Fruit fly (Drosophila melanogaster) whole organism, embryonic: Measurements from ENCODE around the gene CG14273.

Experiments used
- Ada2b ChIP-seq: fragments of 200-800 bp; sonication (Bioruptor generic); IDR thresholded peaks from 2 replicates; pipeline ENCODE4 v1.3.6; 2022; ENCODE audit warnings: missing biosample characterization, missing genetic modification characterization
- Atf-2 ChIP-seq: fragments of 200-800 bp; sonication (Bioruptor generic); optimal IDR thresholded peaks from 2 replicates; lab custom pipeline; 2016; ENCODE audit warnings: missing biosample characterization, missing genetic modification characterization
- Atf3 ChIP-seq: fragments of 200-800 bp; sonication (Bioruptor generic); optimal IDR thresholded peaks from 3 replicates; lab custom pipeline; 2016; ENCODE audit warnings: missing biosample characterization, missing genetic modification characterization
- Bgb ChIP-seq: fragments of 200-800 bp; sonication (Bioruptor generic); IDR thresholded peaks from 2 replicates; pipeline ENCODE4 v1.3.6; 2022; ENCODE audit warnings: missing biosample characterization, missing genetic modification characterization; ENCODE audit not compliant: partially characterized antibody
- CG12236 ChIP-seq: fragments of 200-800 bp; sonication (Bioruptor generic); optimal IDR thresholded peaks from 2 replicates; lab custom pipeline; 2016; ENCODE audit warnings: missing biosample characterization, missing genetic modification characterization
- CG14014 ChIP-seq: fragments of 200-800 bp; sonication (Bioruptor generic); IDR thresholded peaks from 2 replicates; pipeline ENCODE4 v1.3.6; 2022; ENCODE audit warnings: missing biosample characterization, missing genetic modification characterization
- CG15696 ChIP-seq: fragments of 200-800 bp; sonication (Bioruptor generic); optimal IDR thresholded peaks from 2 replicates; lab custom pipeline; 2019; ENCODE audit warnings: missing biosample characterization, mild to moderate bottlenecking, missing genetic modification characterization, moderate library complexity
- CG18476 ChIP-seq: fragments of 200-800 bp; sonication (Bioruptor generic); optimal IDR thresholded peaks from 2 replicates; lab custom pipeline; 2016; ENCODE audit warnings: missing biosample characterization, mild to moderate bottlenecking, missing genetic modification characterization
- CG2875 ChIP-seq: fragments of 200-800 bp; sonication (Bioruptor generic); optimal IDR thresholded peaks from 2 replicates; lab custom pipeline; 2017; ENCODE audit warnings: missing biosample characterization, mild to moderate bottlenecking, missing genetic modification characterization, missing genetic modification reagents
- CG3065 ChIP-seq: fragments of 200-800 bp; sonication (Bioruptor generic); optimal IDR thresholded peaks from 2 replicates; lab custom pipeline; 2016; ENCODE audit warnings: missing biosample characterization, missing genetic modification characterization
- CG32772 ChIP-seq: fragments of 200-800 bp; sonication (Bioruptor generic); IDR thresholded peaks from 2 replicates; pipeline ENCODE4 v1.3.6; 2022; ENCODE audit warnings: missing biosample characterization, missing genetic modification characterization
- CG42726 ChIP-seq: fragments of 200-800 bp; sonication (Bioruptor generic); IDR thresholded peaks from 2 replicates; pipeline ENCODE4 v1.3.6; 2022; ENCODE audit warnings: missing biosample characterization, missing genetic modification characterization; ENCODE audit not compliant: partially characterized antibody
- CG4360 ChIP-seq: fragments of 200-800 bp; sonication (Bioruptor generic); IDR thresholded peaks from 2 replicates; pipeline ENCODE4 v1.3.6; 2022; ENCODE audit warnings: missing biosample characterization, missing genetic modification characterization
- CG43689 ChIP-seq: fragments of 200-800 bp; sonication (Bioruptor generic); IDR thresholded peaks from 2 replicates; pipeline ENCODE4 v1.3.6; 2022; ENCODE audit warnings: missing biosample characterization, missing genetic modification characterization
- CG4707 ChIP-seq: fragments of 200-800 bp; sonication (Bioruptor generic); optimal IDR thresholded peaks from 2 replicates; lab custom pipeline; 2018; ENCODE audit warnings: missing biosample characterization, mild to moderate bottlenecking, missing genetic modification characterization, moderate library complexity
- CG6272 ChIP-seq: fragments of 200-800 bp; sonication (Bioruptor generic); IDR thresholded peaks from 2 replicates; pipeline ENCODE4 v1.3.6; 2022; ENCODE audit warnings: missing biosample characterization, missing genetic modification characterization
- CG6683 ChIP-seq: fragments of 200-800 bp; sonication (Bioruptor generic); optimal IDR thresholded peaks from 2 replicates; lab custom pipeline; 2017; ENCODE audit warnings: missing biosample characterization, mild to moderate bottlenecking, missing genetic modification characterization, missing genetic modification reagents
- CG6765 ChIP-seq: fragments of 200-800 bp; sonication (Bioruptor generic); optimal IDR thresholded peaks from 3 replicates; lab custom pipeline; 2017; ENCODE audit warnings: missing biosample characterization, mild to moderate bottlenecking, missing genetic modification characterization
- CG6813 ChIP-seq: fragments of 200-800 bp; sonication (Bioruptor generic); optimal IDR thresholded peaks from 2 replicates; lab custom pipeline; 2017; ENCODE audit warnings: missing biosample characterization, missing genetic modification characterization, mild to moderate bottlenecking, moderate library complexity, missing genetic modification reagents
- CG7745 ChIP-seq: fragments of 200-800 bp; sonication (Bioruptor generic); optimal IDR thresholded peaks from 2 replicates; lab custom pipeline; 2018; ENCODE audit warnings: missing biosample characterization, mild to moderate bottlenecking, missing genetic modification characterization, moderate library complexity
- H15 ChIP-seq: fragments of 200-800 bp; sonication (Bioruptor generic); IDR thresholded peaks from 3 replicates; pipeline ENCODE4 v1.3.6; 2022; ENCODE audit warnings: missing biosample characterization, missing genetic modification characterization
- H2.0 ChIP-seq: fragments of 200-800 bp; sonication (Bioruptor generic); IDR thresholded peaks from 2 replicates; pipeline ENCODE4 v1.3.6; 2022; ENCODE audit warnings: missing biosample characterization, missing genetic modification characterization
- HmgZ ChIP-seq: fragments of 200-800 bp; sonication (Bioruptor generic); optimal IDR thresholded peaks from 2 replicates; lab custom pipeline; 2018; ENCODE audit warnings: missing biosample characterization, mild to moderate bottlenecking, missing genetic modification characterization
- MBD-R2 ChIP-seq: fragments of 200-800 bp; sonication (Bioruptor generic); IDR thresholded peaks from 2 replicates; pipeline ENCODE4 v1.3.6; 2022; ENCODE audit warnings: missing biosample characterization, missing genetic modification characterization
- Myb ChIP-seq: fragments of 200-800 bp; sonication (Bioruptor generic); optimal IDR thresholded peaks from 2 replicates; lab custom pipeline; 2016; ENCODE audit warnings: missing biosample characterization, missing genetic modification characterization
- NFAT ChIP-seq: fragments of 200-800 bp; sonication (Bioruptor generic); IDR thresholded peaks from 2 replicates; pipeline ENCODE4 v1.3.6; 2022; ENCODE audit warnings: missing biosample characterization, missing genetic modification characterization
- Oli ChIP-seq: fragments of 200-800 bp; sonication (Bioruptor generic); optimal IDR thresholded peaks from 2 replicates; lab custom pipeline; 2018; ENCODE audit warnings: missing biosample characterization, mild to moderate bottlenecking, missing genetic modification characterization, moderate library complexity
- Pdp1 ChIP-seq, 2 experiments: fragments of 200-800 bp; sonication (Bioruptor generic); optimal IDR thresholded peaks; 3 replicates each; lab custom pipeline; 2016; ENCODE audit warnings: missing biosample characterization in 2 of 2, missing genetic modification characterization in 2 of 2, mild to moderate bottlenecking in 1 of 2, moderate library complexity in 1 of 2
- Ptx1 ChIP-seq: fragments of 200-800 bp; sonication (Bioruptor generic); IDR thresholded peaks from 2 replicates; pipeline ENCODE4 v1.3.6; 2022; ENCODE audit warnings: missing biosample characterization, missing genetic modification characterization
- Sry-β ChIP-seq: fragments of 200-800 bp; sonication (Bioruptor generic); optimal IDR thresholded peaks from 2 replicates; lab custom pipeline; 2018; ENCODE audit warnings: missing biosample characterization, mild to moderate bottlenecking, missing genetic modification characterization, moderate library complexity
- az2 ChIP-seq: fragments of 200-800 bp; sonication (Bioruptor generic); optimal IDR thresholded peaks from 3 replicates; lab custom pipeline; 2016; ENCODE audit warnings: missing biosample characterization, missing genetic modification characterization
- bbx ChIP-seq: fragments of 200-800 bp; sonication (Bioruptor generic); IDR thresholded peaks from 2 replicates; pipeline ENCODE4 v1.3.6; 2022; ENCODE audit warnings: missing biosample characterization, missing genetic modification characterization; ENCODE audit not compliant: partially characterized antibody
- cad ChIP-seq: fragments of >200 bp; optimal IDR thresholded peaks from 2 replicates; lab custom pipeline; 2017; ENCODE audit warnings: missing biosample characterization, missing genetic modification characterization
- caup ChIP-seq: fragments of 200-800 bp; sonication (Bioruptor generic); optimal IDR thresholded peaks from 3 replicates; lab custom pipeline; 2017; ENCODE audit warnings: missing biosample characterization, mild to moderate bottlenecking, missing genetic modification characterization, moderate library complexity; ENCODE audit not compliant: severe bottlenecking
- crol ChIP-seq: fragments of 200-800 bp; sonication (Bioruptor generic); IDR thresholded peaks from 2 replicates; pipeline ENCODE4 v1.3.6; 2022; ENCODE audit warnings: missing biosample characterization, missing genetic modification characterization
- crp ChIP-seq, 2 experiments: fragments of 200-800 bp; sonication (Bioruptor generic); optimal IDR thresholded peaks; 2 replicates in 1 of 2; 3 replicates in 1 of 2; lab custom pipeline; 2017; ENCODE audit warnings: missing biosample characterization in 2 of 2, missing genetic modification characterization in 2 of 2, mild to moderate bottlenecking in 1 of 2, moderate library complexity in 1 of 2
- dm ChIP-seq: fragments of 200-800 bp; sonication (Bioruptor generic); optimal IDR thresholded peaks from 3 replicates; lab custom pipeline; 2016; ENCODE audit warnings: missing biosample characterization, missing genetic modification characterization
- dmrt99B ChIP-seq: fragments of 200-800 bp; sonication (Bioruptor generic); optimal IDR thresholded peaks from 2 replicates; lab custom pipeline; 2018; ENCODE audit warnings: missing biosample characterization, mild to moderate bottlenecking, missing genetic modification characterization, moderate library complexity
- gro ChIP-seq: fragments of 200-800 bp; sonication (Bioruptor generic); optimal IDR thresholded peaks from 2 replicates; lab custom pipeline; 2016; ENCODE audit warnings: missing biosample characterization, missing genetic modification characterization
- insv ChIP-seq, 2 experiments: fragments of 200-800 bp; sonication (Bioruptor generic); optimal IDR thresholded peaks; 3 replicates each; lab custom pipeline; 2016 to 2018; ENCODE audit warnings: missing biosample characterization in 2 of 2, missing genetic modification characterization in 2 of 2
- lov ChIP-seq, 2 experiments: fragments of 200-800 bp in 1 of 2; fragments of >200 bp in 1 of 2; sonication (Bioruptor generic) in 1 of 2; IDR thresholded peaks in 1 of 2; optimal IDR thresholded peaks in 1 of 2; 2 replicates in 1 of 2; 3 replicates in 1 of 2; pipeline versions ENCODE4 v1.3.6 to Lab custom; 2017 to 2022; ENCODE audit warnings: missing biosample characterization in 1 of 2, missing genetic modification characterization in 1 of 2
- mirr ChIP-seq: fragments of 200-800 bp; sonication (Bioruptor generic); optimal IDR thresholded peaks from 3 replicates; lab custom pipeline; 2018; ENCODE audit warnings: missing biosample characterization, mild to moderate bottlenecking, missing genetic modification characterization
- pfk ChIP-seq: fragments of 200-800 bp; sonication (Bioruptor generic); optimal IDR thresholded peaks from 2 replicates; lab custom pipeline; 2018; ENCODE audit warnings: missing biosample characterization, mild to moderate bottlenecking, missing genetic modification characterization, moderate library complexity
- pita ChIP-seq: fragments of 200-800 bp; sonication (Bioruptor generic); optimal IDR thresholded peaks from 2 replicates; lab custom pipeline; 2017; ENCODE audit warnings: missing biosample characterization, mild to moderate bottlenecking, missing genetic modification characterization
- rib ChIP-seq: fragments of 200-800 bp; sonication (Bioruptor generic); IDR thresholded peaks from 2 replicates; pipeline ENCODE4 v1.3.6; 2022; ENCODE audit warnings: missing biosample characterization, missing genetic modification characterization
- stwl ChIP-seq: fragments of 200-800 bp; sonication (Bioruptor generic); optimal IDR thresholded peaks from 3 replicates; lab custom pipeline; 2018; ENCODE audit warnings: missing biosample characterization, mild to moderate bottlenecking, missing genetic modification characterization, moderate library complexity
- toy ChIP-seq: fragments of 200-800 bp; sonication (Bioruptor generic); IDR thresholded peaks from 2 replicates; pipeline ENCODE4 v1.3.6; 2022; ENCODE audit warnings: missing biosample characterization, missing genetic modification characterization
- ttk ChIP-seq: fragments of 200-800 bp; sonication (Bioruptor generic); IDR thresholded peaks from 2 replicates; pipeline ENCODE4 v2.1.2; 2022; ENCODE audit warnings: missing biosample characterization, missing genetic modification characterization
- zen ChIP-seq: fragments of 200-800 bp; sonication (Bioruptor generic); optimal IDR thresholded peaks from 3 replicates; lab custom pipeline; 2018; ENCODE audit warnings: missing biosample characterization, mild to moderate bottlenecking, missing genetic modification characterization, moderate library complexity

The CG14273 gene

dm6 chr2L:8302766-8303479, 39.6 kb upstream of the CG14273 start, which contains the start of the genes wol and Scgalpha (continued):
- TF ChIP-seq CG6272, result no peak
- TF ChIP-seq bbx (GFP tag; lab: Robert Waterston, UW), result peak; percentile 66
- TF ChIP-seq CG6683, result no peak
- TF ChIP-seq stwl (tag; lab: Kevin White, UChicago), result peak; percentile 63
- TF ChIP-seq crol (GFP tag; lab: Robert Waterston, UW), result no peak
- TF ChIP-seq dmrt99B (tag; lab: Kevin White, UChicago), result no peak
- 0 out of 2 replicates have a peak, but pooled peaks have one; percentile 8 for TF ChIP-seq CG4360 (GFP tag; lab: Robert Waterston, UW)
- no peak for TF ChIP-seq cad
- TF ChIP-seq Ada2b (GFP tag; lab: Robert Waterston, UW), result no peak
- no peak for TF ChIP-seq CG4707
- TF ChIP-seq az2 (GFP tag; lab: Kevin White, UChicago), result no peak
- peak; percentile 16 for TF ChIP-seq HmgZ (tag; lab: Kevin White, UChicago)
- TF ChIP-seq Myb (GFP tag; lab: Kevin White, UChicago), result peak; percentile 40
- no peak for TF ChIP-seq CG6765 (GFP tag; lab: Kevin White, UChicago)
- TF ChIP-seq caup, result no peak
- no peak for TF ChIP-seq Atf3
- no peak for TF ChIP-seq CG6813
- TF ChIP-seq mirr, result no peak
- TF ChIP-seq pfk (GFP tag; lab: Kevin White, UChicago), result no peak
- peak; percentile 55; the same call in 1 of the 2 replicates for TF ChIP-seq CG42726 (GFP tag; lab: Robert Waterston, UW)
- TF ChIP-seq H15 (GFP tag; lab: Robert Waterston, UW), result no peak
- no peak for TF ChIP-seq H2.0 (GFP tag; lab: Robert Waterston, UW)
- no peak for TF ChIP-seq CG14014
- peak; percentile 74 for TF ChIP-seq Bgb
- no peak for TF ChIP-seq CG18476 (GFP tag; lab: Kevin White, UChicago)
- TF ChIP-seq zen (tag; lab: Kevin White, UChicago), result peak; percentile 30
- peak; percentile 77 for TF ChIP-seq MBD-R2 (GFP tag; lab: Robert Waterston, UW)
- no peak for TF ChIP-seq Atf-2 (GFP tag; lab: Kevin White, UChicago)
- TF ChIP-seq insv (GFP tag; optimal IDR thresholded peaks at IDR 0.05; lab: Kevin White, UChicago), result peak in 1 of 2 experiments; percentile 60
- TF ChIP-seq CG3065, result no peak
- no peak for TF ChIP-seq rib
- no peak for TF ChIP-seq Ptx1
- no peak for TF ChIP-seq CG2875 (GFP tag; lab: Kevin White, UChicago)
- no peak for TF ChIP-seq CG12236 (GFP tag; lab: Kevin White, UChicago)
- TF ChIP-seq pita (GFP tag; lab: Kevin White, UChicago), result no peak
- no peak for TF ChIP-seq NFAT (GFP tag; lab: Robert Waterston, UW)
- TF ChIP-seq crp (GFP tag; optimal IDR thresholded peaks at IDR 0.05; lab: Kevin White, UChicago), result peak in 1 of 2 experiments; percentile 76
- TF ChIP-seq CG43689, result no peak
- TF ChIP-seq CG7745, result no peak
- TF ChIP-seq toy (GFP tag; lab: Robert Waterston, UW), result no peak
- TF ChIP-seq gro (GFP tag; lab: Kevin White, UChicago), result no peak
- no peak for TF ChIP-seq CG32772
- TF ChIP-seq Oli, result no peak
- TF ChIP-seq Sry-β (GFP tag; lab: Kevin White, UChicago), result no peak
- no peak for TF ChIP-seq CG15696
- no peak for TF ChIP-seq ttk
- TF ChIP-seq lov (optimal IDR thresholded peaks at IDR 0.05; lab: Kevin White, UChicago), result no peak
- TF ChIP-seq lov (GFP tag; IDR thresholded peaks at IDR 0.05; lab: Robert Waterston, UW), result no peak
- no peak for TF ChIP-seq dm (GFP tag; lab: Kevin White, UChicago)
- no peak for TF ChIP-seq Pdp1 (GFP tag; optimal IDR thresholded peaks at IDR 0.05; lab: Kevin White, UChicago)
